Fruit fly (Drosophila melanogaster) whole organism, prepupa: ENCODE measurements around the gene CG9662.

ENCODE experiments used
- Ets21C ChIP-seq: fragments of 200-800 bp; sonication (Bioruptor generic); optimal IDR thresholded peaks from 3 replicates; lab custom pipeline; 2016; ENCODE audit warnings: missing biosample characterization, missing genetic modification characterization
- Hr38 ChIP-seq: sonication (Bioruptor generic); optimal IDR thresholded peaks from 2 replicates; lab custom pipeline; 2016; ENCODE audit warnings: missing biosample characterization, missing genetic modification characterization
- Sox102F ChIP-seq: fragments of 200-800 bp; sonication (Bioruptor generic); optimal IDR thresholded peaks from 2 replicates; lab custom pipeline; 2016; ENCODE audit warnings: missing biosample characterization, mild to moderate bottlenecking, missing genetic modification characterization

- no peak for TF ChIP-seq Hr38
- no peak for TF ChIP-seq Ets21C (GFP tag; lab: Kevin White, UChicago)
- TF ChIP-seq Sox102F, result peak; percentile 1
Observed at dm6 chr2L:3372483-3372929, 4.0 kb downstream of the CG9662 start.
